Worm (Caenorhabditis elegans): ENCODE data around the gene hsp-12.6.

hsp-12.6 gene

DNA sequence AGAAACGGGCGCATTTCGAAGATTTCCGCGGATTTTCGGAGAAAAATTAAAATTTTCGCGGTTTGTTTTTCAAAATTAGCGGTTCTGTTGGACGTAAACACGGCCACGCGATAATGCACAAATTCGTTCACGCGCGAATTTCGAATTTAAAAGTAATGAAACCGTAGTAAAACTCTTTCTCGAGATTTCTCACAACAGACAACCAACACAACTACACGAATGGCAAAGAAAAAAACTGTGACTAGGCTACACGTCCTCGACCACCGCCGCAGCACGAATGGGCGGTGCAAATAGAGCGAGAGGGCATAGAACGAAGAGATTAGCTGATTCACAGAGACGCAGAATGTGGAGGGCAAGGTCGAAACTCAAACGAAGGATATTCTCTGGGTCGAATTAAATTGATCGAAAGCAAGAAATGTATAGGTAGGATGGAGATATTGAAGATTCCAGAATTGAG is 6.1 kb downstream of the hsp-12.6 start, which contains the start of gene idh-1:
idh-1 (minus strand) TSS at position 228 of the 457 bp plus-strand sequence.
- TF ChIP-seq nhr-25 (tag; optimal IDR thresholded peaks at IDR 0.05) (peak; percentile 68), nhr-11 (tag; optimal IDR thresholded peaks at IDR 0.05) (no peak), unc-39 (tag; optimal IDR thresholded peaks at IDR 0.05) (no peak), fos-1 (tag; optimal IDR thresholded peaks at IDR 0.05) (peak; percentile 12), egl-27 (tag; optimal IDR thresholded peaks at IDR 0.05) (no peak), nhr-12 (tag; optimal IDR thresholded peaks at IDR 0.05) (no peak), lin-13 (GFP tag; optimal IDR thresholded peaks at IDR 0.05) (no peak), F13H6.1 (tag; optimal IDR thresholded peaks at IDR 0.05) (peak; percentile 48), alr-1 (tag; optimal IDR thresholded peaks at IDR 0.05) (no peak), blmp-1 (tag; optimal IDR thresholded peaks at IDR 0.05; ENCODE audit: insufficient read depth) (no peak), mab-5 (tag; optimal IDR thresholded peaks at IDR 0.05) (no peak), ceh-82 (tag; optimal IDR thresholded peaks at IDR 0.05) (no peak), elt-1 (tag; optimal IDR thresholded peaks at IDR 0.05) (no peak), sma-3 (GFP tag; optimal IDR thresholded peaks at IDR 0.05) (peak; percentile 11), nhr-6 (tag; optimal IDR thresholded peaks at IDR 0.05) (no peak), nhr-23 (tag; optimal IDR thresholded peaks at IDR 0.05) (no peak), mdl-1 (tag; optimal IDR thresholded peaks at IDR 0.05) (no peak), ztf-4 (tag; optimal IDR thresholded peaks at IDR 0.05) (no peak), skn-1 (tag; optimal IDR thresholded peaks at IDR 0.05) (no peak), crh-2 (tag; optimal IDR thresholded peaks at IDR 0.05) (peak; percentile 0), C34F6.9 (tag; optimal IDR thresholded peaks at IDR 0.05) (peak; percentile 21), unc-55 (GFP tag; optimal IDR thresholded peaks at IDR 0.05) (no peak), ztf-1 (GFP tag; conservative IDR thresholded peaks at IDR 0.05) (no peak), sma-9 (GFP tag; optimal IDR thresholded peaks at IDR 0.05) (no peak), sma-9 (tag; optimal IDR thresholded peaks at IDR 0.05) (no peak), sem-4 (tag; optimal IDR thresholded peaks at IDR 0.05) (no peak), nhr-77 (tag; optimal IDR thresholded peaks at IDR 0.05) (no peak), unc-62 (GFP tag; optimal IDR thresholded peaks at IDR 0.05) (no peak), nhr-10 (tag; optimal IDR thresholded peaks at IDR 0.05) (no peak), ztf-11 (tag; optimal IDR thresholded peaks at IDR 0.05) (no peak), nhr-21 (tag; optimal IDR thresholded peaks at IDR 0.05) (no peak), mbf-1 (tag; optimal IDR thresholded peaks at IDR 0.05) (no peak), ama-1 (optimal IDR thresholded peaks at IDR 0.05) (peak; percentile 81), lin-39 (tag; optimal IDR thresholded peaks at IDR 0.05) (no peak), dmd-4 (tag; optimal IDR thresholded peaks at IDR 0.05) (no peak), nhr-237 (tag; optimal IDR thresholded peaks at IDR 0.05) (no peak), R02D3.7 (tag; optimal IDR thresholded peaks at IDR 0.05) (no peak), gmeb-1 (tag; optimal IDR thresholded peaks at IDR 0.05) (peak; percentile 49), nhr-129 (tag; optimal IDR thresholded peaks at IDR 0.05) (peak; percentile 72), lin-11 (tag; optimal IDR thresholded peaks at IDR 0.05) (no peak), elt-3 (tag; optimal IDR thresholded peaks at IDR 0.05) (no peak), ceh-16 (tag; optimal IDR thresholded peaks at IDR 0.05) (no peak), Y55F3AM.14 (GFP tag; optimal IDR thresholded peaks at IDR 0.05) (no peak), zag-1 (tag; optimal IDR thresholded peaks at IDR 0.05) (no peak), aly-2 (tag; optimal IDR thresholded peaks at IDR 0.05) (no peak), ZK546.5 (tag; optimal IDR thresholded peaks at IDR 0.05) (no peak), lsy-2 (tag; optimal IDR thresholded peaks at IDR 0.05) (peak in 1 of 2 experiments; percentile 41), snpc-4 (tag; optimal IDR thresholded peaks at IDR 0.05) (peak; percentile 76), peb-1 (tag; optimal IDR thresholded peaks at IDR 0.05) (no peak)

Measured in whole organism, L2 larva.